Worm (Caenorhabditis elegans) whole organism, young adult: Measurements from ENCODE around the gene arf-1.
A peak's percentile ranks its signal among the peaks of the same experiment; 100 is the strongest.

Experiments used
- B0019.2 ChIP-seq: fragments of 200-800 bp; sonication (Bioruptor generic); conservative IDR thresholded peaks from 2 replicates; pipeline ENCODE4 v1.3.6; 2022; ENCODE audit warnings: missing genetic modification reagents, missing genetic modification characterization, missing compliant biosample characterization
- B0035.1 ChIP-seq: sonication (generic microtip); optimal IDR thresholded peaks from 2 replicates; lab custom pipeline; 2016; ENCODE audit warnings: missing genetic modification characterization, mild to moderate bottlenecking, missing compliant biosample characterization, missing genotype, missing genetic modification reagents
- D2030.7 ChIP-seq: fragments of 200-800 bp; sonication (Bioruptor generic); IDR thresholded peaks from 2 replicates; pipeline ENCODE4 v1.3.6; 2022; ENCODE audit warnings: missing genetic modification reagents, missing genetic modification characterization, missing compliant biosample characterization
- F10E7.11 ChIP-seq: sonication (generic microtip); optimal IDR thresholded peaks from 2 replicates; lab custom pipeline; 2017; ENCODE audit warnings: mild to moderate bottlenecking, missing genetic modification characterization, moderate library complexity, missing compliant biosample characterization
- F23B12.7 ChIP-seq: sonication (generic microtip); optimal IDR thresholded peaks from 2 replicates; lab custom pipeline; 2017; ENCODE audit warnings: missing genetic modification characterization, mild to moderate bottlenecking, missing compliant biosample characterization, antibody characterized with exemption, moderate library complexity; ENCODE audit not compliant: insufficient read depth
- F33H1.4 ChIP-seq: fragments of 200-800 bp; sonication (Bioruptor generic); IDR thresholded peaks from 2 replicates; pipeline ENCODE4 v1.3.6; 2022; ENCODE audit warnings: missing genetic modification reagents, missing genetic modification characterization, missing compliant biosample characterization
- F57A8.1 ChIP-seq: fragments of 200-800 bp; sonication (Bioruptor generic); optimal IDR thresholded peaks from 2 replicates; lab custom pipeline; 2018; ENCODE audit warnings: mild to moderate bottlenecking, missing genetic modification characterization, moderate library complexity, missing compliant biosample characterization
- K11D2.4 ChIP-seq: fragments of 200-800 bp; sonication (Bioruptor generic); IDR thresholded peaks from 2 replicates; pipeline ENCODE4 v1.3.6; 2022; ENCODE audit warnings: missing genetic modification reagents, missing genetic modification characterization, missing compliant biosample characterization
- T26A5.8 ChIP-seq: sonication (generic microtip); optimal IDR thresholded peaks from 2 replicates; lab custom pipeline; 2016; ENCODE audit warnings: missing genetic modification characterization, missing compliant biosample characterization
- Y53G8AR.9 ChIP-seq: fragments of 200-800 bp; sonication (Bioruptor generic); conservative IDR thresholded peaks from 2 replicates; pipeline ENCODE4 v1.3.6; 2022; ENCODE audit warnings: missing genetic modification reagents, missing genetic modification characterization, missing compliant biosample characterization
- Y56A3A.18 ChIP-seq: fragments of 200-800 bp; sonication (Bioruptor generic); IDR thresholded peaks from 2 replicates; pipeline ENCODE4 v1.3.6; 2022; ENCODE audit warnings: missing genetic modification reagents, missing genetic modification characterization, missing compliant biosample characterization
- Y67H2A.10 ChIP-seq: fragments of 200-800 bp; sonication (Bioruptor generic); conservative IDR thresholded peaks from 2 replicates; pipeline ENCODE4 v1.3.6; 2022; ENCODE audit warnings: missing genetic modification reagents, missing genetic modification characterization, missing compliant biosample characterization
- Y79H2A.3 ChIP-seq: fragments of 200-800 bp; sonication (Bioruptor generic); conservative IDR thresholded peaks from 2 replicates; pipeline ENCODE4 v1.3.6; 2022; ENCODE audit warnings: missing genetic modification reagents, missing genetic modification characterization, missing compliant biosample characterization
- Y95B8A.8 ChIP-seq: fragments of 200-800 bp; sonication (Bioruptor generic); IDR thresholded peaks from 2 replicates; pipeline ENCODE4 v1.3.6; 2022; ENCODE audit warnings: missing genetic modification reagents, missing genetic modification characterization, missing compliant biosample characterization
- ama-1 ChIP-seq, 3 experiments: fragments of 150-350 bp in 1 of 3; sonication (generic microtip) in 2 of 3; optimal IDR thresholded peaks; 2 replicates each; lab custom pipeline; 2014 to 2018; ENCODE audit warnings: missing biosample characterization in 2 of 3, missing genetic modification characterization in 2 of 3, missing genetic modification reagents in 2 of 3
- aptf-2 ChIP-seq: fragments of 200-800 bp; sonication (Bioruptor generic); conservative IDR thresholded peaks from 2 replicates; pipeline ENCODE4 v1.3.6; 2022; ENCODE audit warnings: missing genetic modification reagents, missing genetic modification characterization, missing compliant biosample characterization
- bed-2 ChIP-seq: fragments of 200-800 bp; sonication (Bioruptor generic); IDR thresholded peaks from 2 replicates; pipeline ENCODE4 v1.3.6; 2022; ENCODE audit warnings: missing genetic modification reagents, missing genetic modification characterization, missing compliant biosample characterization
- cebp-2 ChIP-seq: fragments of 200-800 bp; sonication (Bioruptor generic); IDR thresholded peaks from 2 replicates; pipeline ENCODE4 v1.3.6; 2022; ENCODE audit warnings: missing genetic modification characterization, missing compliant biosample characterization
- ceh-58 ChIP-seq: fragments of 200-800 bp; sonication (Bioruptor generic); IDR thresholded peaks from 2 replicates; pipeline ENCODE4 v1.3.6; 2022; ENCODE audit warnings: missing genetic modification characterization, missing compliant biosample characterization
- dox-1 ChIP-seq: fragments of 200-800 bp; sonication (Bioruptor generic); IDR thresholded peaks from 2 replicates; pipeline ENCODE4 v1.3.6; 2022; ENCODE audit warnings: missing genetic modification reagents, missing genetic modification characterization, missing compliant biosample characterization
- dpff-1 ChIP-seq: sonication (generic microtip); optimal IDR thresholded peaks from 2 replicates; lab custom pipeline; 2017; ENCODE audit warnings: mild to moderate bottlenecking, missing genetic modification characterization, missing compliant biosample characterization
- efl-1 ChIP-seq: fragments of 150-350 bp; optimal IDR thresholded peaks from 2 replicates; lab custom pipeline; 2014; ENCODE audit warnings: missing biosample characterization, missing genetic modification reagents, missing genetic modification characterization
- egl-44 ChIP-seq: fragments of 200-800 bp; sonication (Bioruptor generic); IDR thresholded peaks from 2 replicates; pipeline ENCODE4 v1.3.6; 2022; ENCODE audit warnings: missing genetic modification reagents, missing genetic modification characterization, missing compliant biosample characterization
- egrh-3 ChIP-seq: fragments of 200-800 bp; sonication (Bioruptor generic); IDR thresholded peaks from 2 replicates; pipeline ENCODE4 v1.3.6; 2022; ENCODE audit warnings: missing genetic modification reagents, missing genetic modification characterization, missing compliant biosample characterization
- fkh-3 ChIP-seq: sonication (generic microtip); optimal IDR thresholded peaks from 2 replicates; lab custom pipeline; 2016; ENCODE audit warnings: mild to moderate bottlenecking, missing genetic modification characterization, missing compliant biosample characterization
- him-1 ChIP-seq: sonication (generic microtip); optimal IDR thresholded peaks from 2 replicates; lab custom pipeline; 2016; ENCODE audit warnings: missing genotype, missing genetic modification reagents, missing genetic modification characterization, missing compliant biosample characterization
- hmg-1.2 ChIP-seq: fragments of 200-800 bp; sonication (Bioruptor generic); IDR thresholded peaks from 2 replicates; pipeline ENCODE4 v1.3.6; 2022; ENCODE audit warnings: missing genetic modification reagents, missing genetic modification characterization, missing compliant biosample characterization
- hsf-1 ChIP-seq: fragments of 200-800 bp; sonication (Bioruptor generic); IDR thresholded peaks from 2 replicates; pipeline ENCODE4 v1.3.6; 2022; ENCODE audit warnings: missing genetic modification reagents, missing genetic modification characterization, missing compliant biosample characterization
- lin-26 ChIP-seq: fragments of 200-800 bp; sonication (Bioruptor generic); IDR thresholded peaks from 2 replicates; pipeline ENCODE4 v1.3.6; 2022; ENCODE audit warnings: missing genetic modification reagents, missing genetic modification characterization, missing compliant biosample characterization
- lin-54 ChIP-seq: fragments of 200-800 bp; sonication (Bioruptor generic); optimal IDR thresholded peaks from 2 replicates; lab custom pipeline; 2018; ENCODE audit warnings: mild to moderate bottlenecking, missing genetic modification characterization, missing compliant biosample characterization
- lir-1 ChIP-seq: fragments of 200-800 bp; sonication (Bioruptor generic); conservative IDR thresholded peaks from 2 replicates; pipeline ENCODE4 v1.3.6; 2022; ENCODE audit warnings: missing genetic modification reagents, missing genetic modification characterization, missing compliant biosample characterization
- lsy-27 ChIP-seq: sonication (generic microtip); optimal IDR thresholded peaks from 2 replicates; lab custom pipeline; 2017; ENCODE audit warnings: missing genetic modification characterization, mild to moderate bottlenecking, missing compliant biosample characterization, antibody characterized with exemption, missing genotype, borderline replicate concordance; ENCODE audit not compliant: insufficient read depth
- mes-4 ChIP-seq: sonication (generic microtip); optimal IDR thresholded peaks from 2 replicates; lab custom pipeline; 2016; ENCODE audit warnings: missing genotype, missing genetic modification characterization, missing compliant biosample characterization
- nfya-2 ChIP-seq: fragments of 200-800 bp; sonication (Bioruptor generic); IDR thresholded peaks from 2 replicates; pipeline ENCODE4 v1.3.6; 2022; ENCODE audit warnings: missing genetic modification reagents, missing genetic modification characterization, missing compliant biosample characterization
- nhr-120 ChIP-seq: fragments of 200-800 bp; sonication (Bioruptor generic); IDR thresholded peaks from 2 replicates; pipeline ENCODE4 v1.3.6; 2022; ENCODE audit warnings: missing genetic modification characterization, missing compliant biosample characterization
- nhr-27 ChIP-seq: fragments of 200-800 bp; sonication (Bioruptor generic); optimal IDR thresholded peaks from 2 replicates; lab custom pipeline; 2018; ENCODE audit warnings: mild to moderate bottlenecking, missing genetic modification characterization, moderate library complexity, missing compliant biosample characterization
- nhr-80 ChIP-seq: sonication (generic microtip); optimal IDR thresholded peaks from 2 replicates; lab custom pipeline; 2016; ENCODE audit warnings: missing genetic modification characterization, missing compliant biosample characterization
- nhr-90 ChIP-seq: sonication (generic microtip); optimal IDR thresholded peaks from 2 replicates; lab custom pipeline; 2016; ENCODE audit warnings: missing genotype, mild to moderate bottlenecking, missing genetic modification characterization, missing compliant biosample characterization
- pha-4 ChIP-seq: fragments of 150-350 bp; sonication (generic microtip); optimal IDR thresholded peaks from 2 replicates; lab custom pipeline; 2014; ENCODE audit warnings: missing biosample characterization, missing genetic modification reagents, missing genetic modification characterization
- rcor-1 ChIP-seq: fragments of 200-800 bp; sonication (Bioruptor generic); IDR thresholded peaks from 2 replicates; pipeline ENCODE4 v1.3.6; 2022; ENCODE audit warnings: missing genetic modification reagents, missing genetic modification characterization, missing compliant biosample characterization
- repo-1 ChIP-seq: sonication (generic microtip); optimal IDR thresholded peaks from 2 replicates; lab custom pipeline; 2017; ENCODE audit warnings: mild to moderate bottlenecking, missing genetic modification characterization, missing compliant biosample characterization
- snpc-4 ChIP-seq, 5 experiments: fragments of 150-350 bp in 1 of 5; sonication (generic microtip) in 4 of 5; optimal IDR thresholded peaks; 2 replicates each; lab custom pipeline; 2014 to 2018; ENCODE audit warnings: missing genetic modification characterization in 5 of 5, missing biosample characterization in 3 of 5, antibody characterized with exemption in 2 of 5, mild to moderate bottlenecking in 2 of 5, missing compliant biosample characterization in 2 of 5, missing genotype in 2 of 5, moderate library complexity in 2 of 5, missing genetic modification reagents in 1 of 5
- somi-1 ChIP-seq: fragments of 200-800 bp; sonication (Bioruptor generic); optimal IDR thresholded peaks from 2 replicates; lab custom pipeline; 2018; ENCODE audit warnings: mild to moderate bottlenecking, missing genetic modification characterization, missing compliant biosample characterization
- tbx-9 ChIP-seq: sonication (generic microtip); optimal IDR thresholded peaks from 2 replicates; lab custom pipeline; 2016; ENCODE audit warnings: borderline replicate concordance, missing genetic modification characterization, inconsistent platforms, missing compliant biosample characterization
- zfh-2 ChIP-seq: fragments of 200-800 bp; sonication (Bioruptor generic); conservative IDR thresholded peaks from 2 replicates; pipeline ENCODE4 v1.3.6; 2022; ENCODE audit warnings: missing genetic modification reagents, missing genetic modification characterization, missing compliant biosample characterization
- zim-3 ChIP-seq: sonication (generic microtip); optimal IDR thresholded peaks from 2 replicates; lab custom pipeline; 2017; ENCODE audit warnings: mild to moderate bottlenecking, missing genetic modification characterization, moderate library complexity, missing compliant biosample characterization
- ztf-26 ChIP-seq: sonication (generic microtip); optimal IDR thresholded peaks from 2 replicates; lab custom pipeline; 2017; ENCODE audit warnings: missing genetic modification characterization, missing compliant biosample characterization

arf-1 gene

ce11 chrIII:5705228-5705888 lies 9.3 kb upstream of the arf-1 start, which contains the start of gene swp-1:
TSS of gene swp-1 (minus strand) at chrIII:5705525.
- TF ChIP-seq efl-1 (GFP tag; lab: Kevin White, UChicago): peak; percentile 19
- no peak for TF ChIP-seq him-1 (tag; lab: Kevin White, UChicago)
- no peak for TF ChIP-seq zim-3
- no peak for TF ChIP-seq Y79H2A.3 (GFP tag; lab: Robert Waterston, UW)
- TF ChIP-seq Y95B8A.8 (GFP tag; lab: Robert Waterston, UW): no peak
- TF ChIP-seq ztf-26 (tag; lab: Kevin White, UChicago): no peak
- TF ChIP-seq lsy-27 (tag; lab: Kevin White, UChicago): no peak
- no peak for TF ChIP-seq zfh-2
- TF ChIP-seq egrh-3 (GFP tag; lab: Robert Waterston, UW): no peak
- TF ChIP-seq nhr-120 (GFP tag; lab: Robert Waterston, UW): no peak
- TF ChIP-seq lin-26 (GFP tag; lab: Robert Waterston, UW): peak; percentile 74
- TF ChIP-seq rcor-1 (GFP tag; lab: Robert Waterston, UW): no peak
- TF ChIP-seq nhr-90 (tag; lab: Kevin White, UChicago): no peak
- no peak for TF ChIP-seq ama-1 (optimal IDR thresholded peaks at IDR 0.05; lab: Kevin White, UChicago)
- no peak for TF ChIP-seq ama-1 (GFP tag; optimal IDR thresholded peaks at IDR 0.05; lab: Kevin White, UChicago)
- TF ChIP-seq nfya-2 (GFP tag; lab: Robert Waterston, UW): no peak
- no peak for TF ChIP-seq cebp-2
- no peak for TF ChIP-seq dpff-1 (tag; lab: Kevin White, UChicago)
- no peak for TF ChIP-seq ceh-58 (GFP tag; lab: Robert Waterston, UW)
- no peak for TF ChIP-seq snpc-4 (GFP tag; optimal IDR thresholded peaks at IDR 0.05; lab: Kevin White, UChicago)
- no peak for TF ChIP-seq snpc-4 (tag; optimal IDR thresholded peaks at IDR 0.05; lab: Kevin White, UChicago)
- no peak for TF ChIP-seq nhr-80
- TF ChIP-seq mes-4 (tag; lab: Kevin White, UChicago): no peak
- TF ChIP-seq Y53G8AR.9: peak; percentile 68; the same call in 1 of the 2 replicates
- no peak for TF ChIP-seq D2030.7
- no peak for TF ChIP-seq F23B12.7 (tag; lab: Kevin White, UChicago)
- no peak for TF ChIP-seq aptf-2 (GFP tag; lab: Robert Waterston, UW)
- no peak for TF ChIP-seq Y56A3A.18
- peak; percentile 60 for TF ChIP-seq hsf-1 (GFP tag; lab: Robert Waterston, UW)
- TF ChIP-seq F57A8.1: no peak
- TF ChIP-seq nhr-27 (tag; lab: Kevin White, UChicago): no peak
- TF ChIP-seq somi-1 (GFP tag; lab: Kevin White, UChicago): no peak
- no peak for TF ChIP-seq hmg-1.2 (GFP tag; lab: Robert Waterston, UW)
- no peak for TF ChIP-seq pha-4 (tag; lab: Kevin White, UChicago)
- no peak for TF ChIP-seq fkh-3 (tag; lab: Kevin White, UChicago)
- no peak for TF ChIP-seq bed-2 (GFP tag; lab: Robert Waterston, UW)
- TF ChIP-seq K11D2.4: no peak
- peak; percentile 46 for TF ChIP-seq F33H1.4 (GFP tag; lab: Robert Waterston, UW)
- TF ChIP-seq dox-1: no peak
- TF ChIP-seq T26A5.8: no peak
- 0 out of 2 replicates have a peak, but pooled peaks have one; percentile 24 for TF ChIP-seq egl-44
- TF ChIP-seq F10E7.11: no peak
- peak; percentile 65 for TF ChIP-seq lin-54
- no peak for TF ChIP-seq B0035.1 (tag; lab: Kevin White, UChicago)
- TF ChIP-seq lir-1: no peak
- TF ChIP-seq B0019.2: no peak
- no peak for TF ChIP-seq Y67H2A.10 (GFP tag; lab: Robert Waterston, UW)
- no peak for TF ChIP-seq tbx-9
- no peak for TF ChIP-seq repo-1
